Fruit fly (Drosophila melanogaster) whole organism, embryonic: ENCODE results near the gene ksr.

ENCODE experiments used
- Antp ChIP-seq: fragments of 200-800 bp; sonication (Bioruptor generic); optimal IDR thresholded peaks from 3 replicates; lab custom pipeline; 2016; ENCODE audit warnings: missing biosample characterization, missing genetic modification characterization
- Blimp-1 ChIP-seq: fragments of 200-800 bp; sonication (Bioruptor generic); optimal IDR thresholded peaks from 3 replicates; lab custom pipeline; 2018; ENCODE audit warnings: missing biosample characterization, missing genetic modification characterization, mild to moderate bottlenecking, moderate library complexity, missing genetic modification reagents
- BtbVII ChIP-seq: fragments of 200-800 bp; sonication (Bioruptor generic); optimal IDR thresholded peaks from 3 replicates; lab custom pipeline; 2017; ENCODE audit warnings: missing biosample characterization, mild to moderate bottlenecking, missing genetic modification characterization
- CG10366 ChIP-seq: fragments of 200-800 bp; sonication (Bioruptor generic); IDR thresholded peaks from 2 replicates; pipeline ENCODE4 v1.3.6; 2022; ENCODE audit warnings: missing biosample characterization, missing genetic modification characterization
- CG10431 ChIP-seq: fragments of 200-800 bp; sonication (Bioruptor generic); optimal IDR thresholded peaks from 3 replicates; lab custom pipeline; 2018; ENCODE audit warnings: missing biosample characterization, mild to moderate bottlenecking, missing genetic modification characterization
- CG13775 ChIP-seq: fragments of 200-800 bp; sonication (Bioruptor generic); optimal IDR thresholded peaks from 3 replicates; lab custom pipeline; 2017; ENCODE audit warnings: missing biosample characterization, mild to moderate bottlenecking, missing genetic modification characterization
- CG14710 ChIP-seq: fragments of 200-800 bp; sonication (Bioruptor generic); optimal IDR thresholded peaks from 3 replicates; lab custom pipeline; 2019; ENCODE audit warnings: missing biosample characterization, mild to moderate bottlenecking, missing genetic modification characterization, moderate library complexity
- CG14965 ChIP-seq: fragments of 200-800 bp; sonication (Bioruptor generic); optimal IDR thresholded peaks from 2 replicates; lab custom pipeline; 2016; ENCODE audit warnings: missing biosample characterization, missing genetic modification characterization, borderline replicate concordance
- CG15011 ChIP-seq: fragments of 200-800 bp; sonication (Bioruptor generic); optimal IDR thresholded peaks from 3 replicates; lab custom pipeline; 2018; ENCODE audit warnings: missing biosample characterization, mild to moderate bottlenecking, missing genetic modification characterization
- CG15601 ChIP-seq: fragments of 200-800 bp; sonication (Bioruptor generic); optimal IDR thresholded peaks from 3 replicates; lab custom pipeline; 2019; ENCODE audit warnings: missing biosample characterization, mild to moderate bottlenecking, missing genetic modification characterization, moderate library complexity
- CG16815 ChIP-seq: fragments of 200-800 bp; sonication (Bioruptor generic); optimal IDR thresholded peaks from 3 replicates; lab custom pipeline; 2017; ENCODE audit warnings: missing biosample characterization, mild to moderate bottlenecking, missing genetic modification characterization
- CG17612 ChIP-seq: fragments of 200-800 bp; sonication (Bioruptor generic); IDR thresholded peaks from 2 replicates; pipeline ENCODE4 v1.3.6; 2022; ENCODE audit warnings: missing biosample characterization, missing genetic modification characterization
- CG18262 ChIP-seq: fragments of 200-800 bp; optimal IDR thresholded peaks from 3 replicates; lab custom pipeline; 2019; ENCODE audit warnings: missing biosample characterization, mild to moderate bottlenecking, missing genetic modification characterization, moderate library complexity
- CG3407 ChIP-seq: fragments of 200-800 bp; sonication (Bioruptor generic); optimal IDR thresholded peaks from 2 replicates; lab custom pipeline; 2018; ENCODE audit warnings: missing biosample characterization, mild to moderate bottlenecking, missing genetic modification characterization
- CG4707 ChIP-seq: fragments of 200-800 bp; sonication (Bioruptor generic); optimal IDR thresholded peaks from 2 replicates; lab custom pipeline; 2018; ENCODE audit warnings: missing biosample characterization, mild to moderate bottlenecking, missing genetic modification characterization, moderate library complexity
- CG5245 ChIP-seq: fragments of 200-800 bp; sonication (Bioruptor generic); optimal IDR thresholded peaks from 3 replicates; lab custom pipeline; 2016; ENCODE audit warnings: missing biosample characterization, missing genetic modification characterization
- CG6272 ChIP-seq: fragments of 200-800 bp; sonication (Bioruptor generic); IDR thresholded peaks from 2 replicates; pipeline ENCODE4 v1.3.6; 2022; ENCODE audit warnings: missing biosample characterization, missing genetic modification characterization
- CG6791 ChIP-seq: fragments of 200-800 bp; sonication (Bioruptor generic); IDR thresholded peaks from 3 replicates; pipeline ENCODE4 v1.3.6; 2022; ENCODE audit warnings: missing biosample characterization, missing genetic modification characterization; ENCODE audit not compliant: partially characterized antibody
- CG7963 ChIP-seq: fragments of 200-800 bp; sonication (Bioruptor generic); IDR thresholded peaks from 3 replicates; pipeline ENCODE4 v1.3.6; 2022; ENCODE audit warnings: missing biosample characterization, missing genetic modification characterization; ENCODE audit not compliant: partially characterized antibody
- CG8281 ChIP-seq: fragments of 200-800 bp; sonication (Bioruptor generic); optimal IDR thresholded peaks from 2 replicates; lab custom pipeline; 2018; ENCODE audit warnings: missing biosample characterization, mild to moderate bottlenecking, missing genetic modification characterization, moderate library complexity
- CG8388 ChIP-seq: fragments of 200-800 bp; sonication (Bioruptor generic); optimal IDR thresholded peaks from 2 replicates; lab custom pipeline; 2019; ENCODE audit warnings: missing biosample characterization, mild to moderate bottlenecking, missing genetic modification characterization, moderate library complexity
- CG8765 ChIP-seq: fragments of 200-800 bp; sonication (Bioruptor generic); IDR thresholded peaks from 2 replicates; pipeline ENCODE4 v1.3.6; 2022; ENCODE audit warnings: missing biosample characterization, missing genetic modification characterization
- CG9215 ChIP-seq: fragments of 200-800 bp; sonication (Bioruptor generic); IDR thresholded peaks from 2 replicates; pipeline ENCODE4 v1.3.6; 2022; ENCODE audit warnings: missing biosample characterization, missing genetic modification characterization
- CG9797 ChIP-seq: fragments of 200-800 bp; sonication (Bioruptor generic); optimal IDR thresholded peaks from 3 replicates; lab custom pipeline; 2018; ENCODE audit warnings: missing biosample characterization, mild to moderate bottlenecking, missing genetic modification characterization
- CHES-1-like ChIP-seq: fragments of 200-800 bp; sonication (Bioruptor generic); optimal IDR thresholded peaks from 2 replicates; lab custom pipeline; 2016; ENCODE audit warnings: missing biosample characterization, missing genetic modification characterization
- CoRest ChIP-seq: fragments of 200-800 bp; sonication (Bioruptor generic); optimal IDR thresholded peaks from 3 replicates; lab custom pipeline; 2018; ENCODE audit warnings: missing biosample characterization, mild to moderate bottlenecking, missing genetic modification characterization, moderate library complexity
- Dad ChIP-seq: fragments of 200-800 bp; sonication (Bioruptor generic); optimal IDR thresholded peaks from 3 replicates; lab custom pipeline; 2016; ENCODE audit warnings: missing biosample characterization, missing genetic modification characterization
- Dek ChIP-seq: fragments of 200-800 bp; sonication (Bioruptor generic); optimal IDR thresholded peaks from 3 replicates; lab custom pipeline; 2019; ENCODE audit warnings: missing biosample characterization, mild to moderate bottlenecking, missing genetic modification characterization, moderate library complexity
- Dip3 ChIP-seq: fragments of 200-800 bp; sonication (Bioruptor generic); optimal IDR thresholded peaks from 3 replicates; lab custom pipeline; 2016; ENCODE audit warnings: missing biosample characterization, missing genetic modification characterization
- HLH3B ChIP-seq: fragments of 200-800 bp; sonication (Bioruptor generic); IDR thresholded peaks from 2 replicates; pipeline ENCODE4 v1.3.6; 2022; ENCODE audit warnings: missing biosample characterization, missing genetic modification characterization
- Hand ChIP-seq: fragments of 200-800 bp; sonication (Bioruptor generic); optimal IDR thresholded peaks from 2 replicates; lab custom pipeline; 2017; ENCODE audit warnings: mild to moderate bottlenecking, missing biosample characterization, missing genetic modification reagents, missing genetic modification characterization
- Jarid2 ChIP-seq: fragments of 200-800 bp; sonication (Bioruptor generic); optimal IDR thresholded peaks from 3 replicates; lab custom pipeline; 2017; ENCODE audit warnings: mild to moderate bottlenecking, missing biosample characterization, missing genetic modification reagents, missing genetic modification characterization
- MESR4 ChIP-seq: fragments of 200-800 bp; sonication (Bioruptor generic); optimal IDR thresholded peaks from 2 replicates; lab custom pipeline; 2018; ENCODE audit warnings: missing biosample characterization, mild to moderate bottlenecking, missing genetic modification characterization, moderate library complexity
- Nf-YB ChIP-seq: fragments of 200-800 bp; sonication (Bioruptor generic); optimal IDR thresholded peaks from 3 replicates; lab custom pipeline; 2019; ENCODE audit warnings: missing biosample characterization, mild to moderate bottlenecking, missing genetic modification characterization, moderate library complexity
- Sox100B ChIP-seq: fragments of 200-800 bp; sonication (Bioruptor generic); optimal IDR thresholded peaks from 3 replicates; lab custom pipeline; 2018; ENCODE audit warnings: missing biosample characterization, mild to moderate bottlenecking, missing genetic modification characterization
- Sry-β ChIP-seq: fragments of 200-800 bp; sonication (Bioruptor generic); optimal IDR thresholded peaks from 2 replicates; lab custom pipeline; 2018; ENCODE audit warnings: missing biosample characterization, mild to moderate bottlenecking, missing genetic modification characterization, moderate library complexity
- TFAM ChIP-seq: fragments of 200-800 bp; sonication (Bioruptor generic); optimal IDR thresholded peaks from 2 replicates; lab custom pipeline; 2017; ENCODE audit warnings: missing biosample characterization, missing genetic modification characterization, inconsistent platforms
- bigmax ChIP-seq: fragments of 200-800 bp; sonication (Bioruptor generic); optimal IDR thresholded peaks from 2 replicates; lab custom pipeline; 2018; ENCODE audit warnings: missing biosample characterization, mild to moderate bottlenecking, missing genetic modification characterization
- bowl ChIP-seq: fragments of 200-800 bp; sonication (Bioruptor generic); IDR thresholded peaks from 2 replicates; pipeline ENCODE4 v1.3.6; 2022; ENCODE audit warnings: missing biosample characterization, missing genetic modification characterization
- ems ChIP-seq: fragments of 200-800 bp; sonication (Bioruptor generic); optimal IDR thresholded peaks from 3 replicates; lab custom pipeline; 2016; ENCODE audit warnings: missing biosample characterization, missing genetic modification characterization
- exex ChIP-seq: fragments of 200-800 bp; sonication (Bioruptor generic); optimal IDR thresholded peaks from 4 replicates; lab custom pipeline; 2018; ENCODE audit warnings: missing biosample characterization, mild to moderate bottlenecking, missing genetic modification characterization, moderate library complexity
- gcm2 ChIP-seq: fragments of 200-800 bp; sonication (Bioruptor generic); optimal IDR thresholded peaks from 2 replicates; lab custom pipeline; 2016; ENCODE audit warnings: missing biosample characterization, missing genetic modification characterization
- hkb ChIP-seq, 2 experiments: fragments of 200-800 bp in 1 of 2; fragments of >200 bp in 1 of 2; sonication (Bioruptor generic) in 1 of 2; IDR thresholded peaks in 1 of 2; optimal IDR thresholded peaks in 1 of 2; 2 replicates each; pipeline versions ENCODE4 v1.3.6 to Lab custom; 2017 to 2022; ENCODE audit warnings: missing biosample characterization in 1 of 2, missing genetic modification characterization in 1 of 2
- jigr1 ChIP-seq: fragments of 200-800 bp; sonication (Bioruptor generic); IDR thresholded peaks from 3 replicates; pipeline ENCODE4 v1.3.6; 2022; ENCODE audit warnings: missing biosample characterization, missing genetic modification characterization
- pros ChIP-seq: fragments of 200-800 bp; sonication (Bioruptor generic); optimal IDR thresholded peaks from 3 replicates; lab custom pipeline; 2019; ENCODE audit warnings: missing biosample characterization, mild to moderate bottlenecking, missing genetic modification characterization, moderate library complexity
- ranshi ChIP-seq: fragments of 200-800 bp; sonication (Bioruptor generic); IDR thresholded peaks from 2 replicates; pipeline ENCODE4 v1.3.6; 2022; ENCODE audit warnings: missing biosample characterization, missing genetic modification characterization
- so ChIP-seq: fragments of 200-800 bp; sonication (Bioruptor generic); IDR thresholded peaks from 3 replicates; pipeline ENCODE4 v1.3.6; 2022; ENCODE audit warnings: missing biosample characterization, missing genetic modification characterization
- tap ChIP-seq: fragments of 200-800 bp; optimal IDR thresholded peaks from 3 replicates; lab custom pipeline; 2019; ENCODE audit warnings: missing biosample characterization, mild to moderate bottlenecking, missing genetic modification characterization, moderate library complexity
- tna ChIP-seq: fragments of 200-800 bp; sonication (Bioruptor generic); IDR thresholded peaks from 2 replicates; pipeline ENCODE4 v1.3.6; 2022; ENCODE audit warnings: missing biosample characterization, missing genetic modification characterization; ENCODE audit not compliant: partially characterized antibody
- wdn ChIP-seq: fragments of 200-800 bp; sonication (Bioruptor generic); IDR thresholded peaks from 2 replicates; pipeline ENCODE4 v1.3.6; 2022; ENCODE audit warnings: missing biosample characterization, missing genetic modification characterization

The ksr gene

DNA sequence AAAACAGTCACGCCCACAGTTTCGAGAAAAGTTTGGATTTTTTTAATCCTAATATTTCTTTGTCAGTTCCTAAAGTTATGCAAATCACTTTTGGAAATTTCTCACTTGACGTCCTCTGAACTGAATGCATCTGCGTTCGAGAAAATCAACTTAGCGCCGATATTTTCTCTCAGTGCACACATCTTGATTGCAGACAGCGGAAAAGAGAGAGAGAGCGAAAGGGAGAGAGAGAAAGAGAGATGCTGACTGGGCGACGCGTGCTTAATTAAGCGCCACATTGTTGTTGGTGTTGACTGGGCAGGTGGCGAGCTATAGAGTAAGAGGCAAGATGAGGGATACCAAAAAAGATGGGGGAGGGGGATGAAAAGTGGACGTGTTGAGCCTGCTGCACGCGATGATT, 34.9 kb upstream of the ksr start (continued):
- TF ChIP-seq hkb (optimal IDR thresholded peaks at IDR 0.05; lab: Kevin White, UChicago) (no peak), hkb (GFP tag; IDR thresholded peaks at IDR 0.05; lab: Robert Waterston, UW) (peak; percentile 69), CG4707 (peak; percentile 2), CG15601 (tag; lab: Kevin White, UChicago) (peak; percentile 29), Antp (GFP tag; lab: Kevin White, UChicago) (peak; percentile 71), Hand (GFP tag; lab: Kevin White, UChicago) (no peak), CG13775 (GFP tag; lab: Kevin White, UChicago) (no peak), bowl (GFP tag; lab: Robert Waterston, UW) (no peak), ems (peak; percentile 11), Nf-YB (GFP tag; lab: Kevin White, UChicago) (no peak), CG17612 (no peak), ranshi (GFP tag; lab: Robert Waterston, UW) (peak; percentile 30; the same call in 1 of the 2 replicates), CG14965 (no peak), CG10431 (GFP tag; lab: Kevin White, UChicago) (no peak), CG15011 (GFP tag; lab: Kevin White, UChicago) (no peak), CG8281 (no peak), CG6272 (GFP tag; lab: Robert Waterston, UW) (no peak), CG8388 (peak; percentile 59), TFAM (GFP tag; lab: Kevin White, UChicago) (no peak), Blimp-1 (peak; percentile 56), CG16815 (peak; percentile 21), MESR4 (GFP tag; lab: Kevin White, UChicago) (no peak), tap (tag; lab: Kevin White, UChicago) (peak; percentile 60), Jarid2 (GFP tag; lab: Kevin White, UChicago) (peak; percentile 19), so (GFP tag; lab: Robert Waterston, UW) (peak; percentile 50; the same call in 1 of the 3 replicates), CG10366 (GFP tag; lab: Robert Waterston, UW) (peak; percentile 67), gcm2 (no peak), Sox100B (GFP tag; lab: Kevin White, UChicago) (no peak), Sry-β (GFP tag; lab: Kevin White, UChicago) (peak; percentile 11), CG7963 (GFP tag; lab: Robert Waterston, UW) (no peak), CG8765 (no peak), wdn (no peak), Dip3 (GFP tag; lab: Kevin White, UChicago) (no peak), CG6791 (GFP tag; lab: Robert Waterston, UW) (no peak), CoRest (peak; percentile 57), HLH3B (GFP tag; lab: Robert Waterston, UW) (peak; percentile 32; the same call in 1 of the 2 replicates), jigr1 (no peak), CG9797 (GFP tag; lab: Kevin White, UChicago) (no peak), CG3407 (peak; percentile 35), Dad (GFP tag; lab: Kevin White, UChicago) (peak; percentile 49), CG14710 (peak; percentile 45), CHES-1-like (peak; percentile 15), CG18262 (peak; percentile 72), BtbVII (no peak), CG9215 (GFP tag; lab: Robert Waterston, UW) (no peak; the same call in 1 of the 2 replicates), Dek (tag; lab: Kevin White, UChicago) (peak; percentile 0), bigmax (no peak), exex (tag; lab: Kevin White, UChicago) (no peak), pros (GFP tag; lab: Kevin White, UChicago) (no peak), CG5245 (GFP tag; lab: Kevin White, UChicago) (no peak), tna (GFP tag; lab: Robert Waterston, UW) (no peak)
